Worm (Caenorhabditis elegans) whole organism, L1 larva: ENCODE measurements around the gene cnt-1.

Experiments used
- C04F5.9 ChIP-seq: sonication (generic microtip); optimal IDR thresholded peaks from 2 replicates; lab custom pipeline; 2016; ENCODE audit warnings: missing genetic modification characterization, missing compliant biosample characterization
- efl-3 ChIP-seq: fragments of 200-800 bp; sonication (Bioruptor generic); optimal IDR thresholded peaks from 2 replicates; lab custom pipeline; 2018; ENCODE audit warnings: mild to moderate bottlenecking, missing genetic modification characterization, missing compliant biosample characterization
- fos-1 ChIP-seq: fragments of 150-350 bp; optimal IDR thresholded peaks from 2 replicates; lab custom pipeline; 2014; ENCODE audit warnings: missing biosample characterization, missing genetic modification characterization
- nhr-11 ChIP-seq: fragments of 150-350 bp; optimal IDR thresholded peaks from 2 replicates; lab custom pipeline; 2014; ENCODE audit warnings: missing biosample characterization, missing genetic modification characterization
- snpc-4 ChIP-seq: fragments of 150-350 bp; optimal IDR thresholded peaks from 2 replicates; lab custom pipeline; 2014; ENCODE audit warnings: missing biosample characterization, missing genetic modification characterization
- ztf-11 ChIP-seq, 2 experiments: sonication (generic microtip); optimal IDR thresholded peaks; 2 replicates each; lab custom pipeline; 2016 to 2017; ENCODE audit warnings: missing genetic modification characterization in 2 of 2, missing biosample characterization in 1 of 2, missing compliant biosample characterization in 1 of 2

ce11 chrII:12098716-12099115, 10.0 kb upstream of the cnt-1 start:
- no peak for TF ChIP-seq nhr-11 (tag; lab: Kevin White, UChicago)
- no peak for TF ChIP-seq ztf-11 (tag; optimal IDR thresholded peaks at IDR 0.05; lab: Kevin White, UChicago)
- TF ChIP-seq fos-1: no peak
- no peak for TF ChIP-seq snpc-4
- no peak for TF ChIP-seq efl-3 (GFP tag; lab: Kevin White, UChicago)
- no peak for TF ChIP-seq C04F5.9 (tag; lab: Kevin White, UChicago)
